Fruit fly (Drosophila melanogaster) whole organism, embryonic: ENCODE measurements around the gene fz4.

ENCODE experiments used
- CG2120 ChIP-seq: fragments of 200-800 bp; sonication (Bioruptor generic); optimal IDR thresholded peaks from 3 replicates; lab custom pipeline; 2016; ENCODE audit warnings: missing biosample characterization, missing genetic modification characterization
- CG33213 ChIP-seq: fragments of 200-800 bp; sonication (Bioruptor generic); optimal IDR thresholded peaks from 3 replicates; lab custom pipeline; 2016; ENCODE audit warnings: missing biosample characterization, missing genetic modification characterization
- CG3847 ChIP-seq: fragments of 200-800 bp; sonication (Bioruptor generic); IDR thresholded peaks from 2 replicates; pipeline ENCODE4 v1.3.6; 2022; ENCODE audit warnings: missing biosample characterization, missing genetic modification characterization
- NC2β ChIP-seq: fragments of 200-800 bp; sonication (Bioruptor generic); optimal IDR thresholded peaks from 2 replicates; lab custom pipeline; 2016; ENCODE audit warnings: missing biosample characterization, missing genetic modification characterization
- Scr ChIP-seq: fragments of 200-800 bp; sonication (Bioruptor generic); IDR thresholded peaks from 2 replicates; pipeline ENCODE4 v1.3.6; 2022; ENCODE audit warnings: missing biosample characterization, missing genetic modification characterization; ENCODE audit not compliant: partially characterized antibody
- ato ChIP-seq: fragments of 200-800 bp; sonication (Bioruptor generic); IDR thresholded peaks from 2 replicates; pipeline ENCODE4 v1.3.6; 2022; ENCODE audit warnings: missing biosample characterization, missing genetic modification characterization; ENCODE audit not compliant: partially characterized antibody
- dimm ChIP-seq: fragments of 200-800 bp; sonication (Bioruptor generic); IDR thresholded peaks from 2 replicates; pipeline ENCODE4 v1.3.6; 2022; ENCODE audit warnings: missing biosample characterization, missing genetic modification characterization
- eve ChIP-seq, 2 experiments: fragments of >200 bp; optimal IDR thresholded peaks; 2 replicates each; lab custom pipeline; 2017; ENCODE audit warnings: missing biosample characterization in 2 of 2, missing genetic modification characterization in 2 of 2
- tna ChIP-seq: fragments of 200-800 bp; sonication (Bioruptor generic); IDR thresholded peaks from 2 replicates; pipeline ENCODE4 v1.3.6; 2022; ENCODE audit warnings: missing biosample characterization, missing genetic modification characterization; ENCODE audit not compliant: partially characterized antibody
- toy ChIP-seq: fragments of 200-800 bp; sonication (Bioruptor generic); IDR thresholded peaks from 2 replicates; pipeline ENCODE4 v1.3.6; 2022; ENCODE audit warnings: missing biosample characterization, missing genetic modification characterization

dm6 chrX:7058973-7059372 lies 51.1 kb downstream of the fz4 start:
- TF ChIP-seq CG33213 (GFP tag; lab: Kevin White, UChicago) (no peak), ato (no peak), NC2β (GFP tag; lab: Kevin White, UChicago) (no peak), CG2120 (GFP tag; lab: Kevin White, UChicago) (no peak), eve (GFP tag; optimal IDR thresholded peaks at IDR 0.05; lab: Kevin White, UChicago) (no peak), dimm (no peak), tna (no peak), Scr (no peak), toy (GFP tag; lab: Robert Waterston, UW) (no peak), CG3847 (GFP tag; lab: Robert Waterston, UW) (no peak)
